Worm (Caenorhabditis elegans): ENCODE measurements around the gene F09G8.5.

DNA sequence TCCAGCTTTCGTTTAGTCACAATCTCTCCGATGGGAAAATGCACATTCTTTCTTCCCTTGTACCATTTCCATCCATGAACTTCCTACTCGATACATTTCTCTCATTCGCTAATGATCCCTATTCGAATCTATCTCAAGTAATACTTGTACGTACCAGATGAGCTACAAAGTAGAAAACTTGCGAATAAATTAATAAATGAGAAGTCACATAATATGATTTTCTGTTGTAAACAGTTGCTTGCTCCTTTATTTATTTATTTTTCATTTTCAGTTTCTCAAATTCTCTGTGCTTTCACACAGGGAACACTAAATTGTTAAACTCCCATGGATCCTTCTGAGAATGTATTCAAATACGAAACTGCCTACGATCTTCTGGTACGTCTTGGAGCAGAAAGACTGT lies 28.6 kb upstream of the F09G8.5 start, which contains the start of gene rfs-1:
- TF ChIP-seq him-1 (tag; optimal IDR thresholded peaks at IDR 0.05), result no peak
- no peak for TF ChIP-seq dao-5 (tag; optimal IDR thresholded peaks at IDR 0.05)

All from whole organism, L4/young adult.